Worm (Caenorhabditis elegans) whole organism, L1 larva: ENCODE data around the gene D2007.2.

Experiments
- fos-1 ChIP-seq: fragments of 150-350 bp; optimal IDR thresholded peaks from 2 replicates; lab custom pipeline; 2014; ENCODE audit warnings: missing biosample characterization, missing genetic modification characterization
- hlh-4 ChIP-seq: sonication (generic microtip); optimal IDR thresholded peaks from 2 replicates; lab custom pipeline; 2016; ENCODE audit warnings: mild to moderate bottlenecking, missing genetic modification characterization, missing compliant biosample characterization
- isw-1 ChIP-seq: fragments of 200-800 bp; sonication (Bioruptor generic); IDR thresholded peaks from 2 replicates; pipeline ENCODE4 v1.3.6; 2022; ENCODE audit warnings: missing genetic modification characterization, missing compliant biosample characterization
- lin-35 ChIP-seq, 2 experiments: fragments of 150-350 bp; optimal IDR thresholded peaks; 2 replicates each; lab custom pipeline; 2014; ENCODE audit warnings: missing biosample characterization in 2 of 2, missing genetic modification characterization in 2 of 2, missing genetic modification reagents in 2 of 2
- lsy-2 ChIP-seq, 2 experiments: fragments of 150-350 bp; optimal IDR thresholded peaks; 2 replicates each; lab custom pipeline; 2014; ENCODE audit warnings: missing biosample characterization in 2 of 2, missing genetic modification characterization in 2 of 2
- mef-2 ChIP-seq: fragments of 150-350 bp; optimal IDR thresholded peaks from 2 replicates; lab custom pipeline; 2014; ENCODE audit warnings: missing biosample characterization, missing genetic modification characterization
- nhr-11 ChIP-seq: fragments of 150-350 bp; optimal IDR thresholded peaks from 2 replicates; lab custom pipeline; 2014; ENCODE audit warnings: missing biosample characterization, missing genetic modification characterization
- nhr-19 ChIP-seq: fragments of 200-800 bp; sonication (Bioruptor generic); conservative IDR thresholded peaks from 2 replicates; pipeline ENCODE4 v1.3.6; 2022; ENCODE audit warnings: missing genetic modification characterization, missing compliant biosample characterization
- nhr-77 ChIP-seq: fragments of 150-350 bp; optimal IDR thresholded peaks from 2 replicates; lab custom pipeline; 2014; ENCODE audit warnings: missing biosample characterization, missing genetic modification characterization
- nhr-84 ChIP-seq: sonication (generic microtip); optimal IDR thresholded peaks from 2 replicates; lab custom pipeline; 2017; ENCODE audit warnings: missing biosample characterization, missing genetic modification characterization
- pqm-1 ChIP-seq: sonication (generic microtip); optimal IDR thresholded peaks from 3 replicates; lab custom pipeline; 2017; ENCODE audit warnings: missing biosample characterization, missing genetic modification characterization
- sptf-1 ChIP-seq: fragments of 150-350 bp; optimal IDR thresholded peaks from 2 replicates; lab custom pipeline; 2014; ENCODE audit warnings: missing biosample characterization, missing genetic modification characterization
- ztf-11 ChIP-seq, 2 experiments: sonication (generic microtip); optimal IDR thresholded peaks; 2 replicates each; lab custom pipeline; 2016 to 2017; ENCODE audit warnings: missing genetic modification characterization in 2 of 2, missing biosample characterization in 1 of 2, missing compliant biosample characterization in 1 of 2
- ztf-4 ChIP-seq: fragments of 150-350 bp; optimal IDR thresholded peaks from 2 replicates; lab custom pipeline; 2014; ENCODE audit warnings: missing biosample characterization, missing genetic modification characterization

ce11 chrIII:8125234-8125633 is 23.5 kb upstream of the D2007.2 start:
- no peak for TF ChIP-seq nhr-84 (tag; lab: Kevin White, UChicago)
- TF ChIP-seq hlh-4 (tag; lab: Kevin White, UChicago), result no peak
- no peak for TF ChIP-seq mef-2 (tag; lab: Kevin White, UChicago)
- peak; percentile 32 to 54 for TF ChIP-seq lin-35 (GFP tag; optimal IDR thresholded peaks at IDR 0.05; lab: Kevin White, UChicago)
- TF ChIP-seq nhr-77 (tag; lab: Kevin White, UChicago), result peak; percentile 48
- TF ChIP-seq ztf-4 (tag; lab: Kevin White, UChicago), result no peak
- TF ChIP-seq isw-1 (GFP tag; lab: Robert Waterston, UW), result peak; percentile 26; the same call in 1 of the 2 replicates
- peak; percentile 45 for TF ChIP-seq nhr-19
- TF ChIP-seq fos-1, result peak; percentile 56
- TF ChIP-seq sptf-1 (tag; lab: Kevin White, UChicago), result no peak
- TF ChIP-seq lsy-2 (tag; optimal IDR thresholded peaks at IDR 0.05; lab: Kevin White, UChicago), result peak; percentile 73 to 84
- no peak for TF ChIP-seq ztf-11 (tag; optimal IDR thresholded peaks at IDR 0.05; lab: Kevin White, UChicago)
- peak; percentile 41 for TF ChIP-seq nhr-11 (tag; lab: Kevin White, UChicago)
- TF ChIP-seq pqm-1, result no peak
